Worm (Caenorhabditis elegans) whole organism, late embryonic: ENCODE measurements around the gene F13D11.3.

ENCODE experiments used
- C08G9.2 ChIP-seq: sonication (generic microtip); optimal IDR thresholded peaks from 2 replicates; lab custom pipeline; 2016; ENCODE audit warnings: mild to moderate bottlenecking, missing genetic modification characterization, moderate library complexity, missing compliant biosample characterization
- C38D4.7 ChIP-seq: fragments of 200-800 bp; sonication (Bioruptor generic); optimal IDR thresholded peaks from 2 replicates; lab custom pipeline; 2018; ENCODE audit warnings: mild to moderate bottlenecking, missing genetic modification characterization, moderate library complexity, missing compliant biosample characterization
- K02D7.2 ChIP-seq: sonication (generic microtip); optimal IDR thresholded peaks from 2 replicates; lab custom pipeline; 2017; ENCODE audit warnings: mild to moderate bottlenecking, missing genetic modification characterization, missing compliant biosample characterization
- K09A11.1 ChIP-seq: sonication (generic microtip); optimal IDR thresholded peaks from 2 replicates; lab custom pipeline; 2017; ENCODE audit warnings: antibody characterized with exemption, mild to moderate bottlenecking, missing genetic modification characterization, missing compliant biosample characterization; ENCODE audit not compliant: insufficient read depth
- Y22D7AL.16 ChIP-seq: sonication (generic microtip); optimal IDR thresholded peaks from 2 replicates; lab custom pipeline; 2016; ENCODE audit warnings: missing genetic modification characterization, missing compliant biosample characterization
- ahr-1 ChIP-seq: sonication (generic microtip); optimal IDR thresholded peaks from 2 replicates; lab custom pipeline; 2016; ENCODE audit warnings: missing genetic modification characterization, missing compliant biosample characterization
- ceh-18 ChIP-seq: sonication (generic microtip); optimal IDR thresholded peaks from 2 replicates; lab custom pipeline; 2016; ENCODE audit warnings: missing genetic modification characterization, missing compliant biosample characterization
- ceh-19 ChIP-seq: fragments of 200-800 bp; sonication (Bioruptor generic); optimal IDR thresholded peaks from 2 replicates; lab custom pipeline; 2018; ENCODE audit warnings: mild to moderate bottlenecking, missing genetic modification characterization, missing compliant biosample characterization
- ceh-22 ChIP-seq: sonication (generic microtip); optimal IDR thresholded peaks from 2 replicates; lab custom pipeline; 2017; ENCODE audit warnings: missing biosample characterization, missing genetic modification characterization
- ceh-31 ChIP-seq: sonication (generic microtip); optimal IDR thresholded peaks from 2 replicates; lab custom pipeline; 2016; ENCODE audit warnings: missing genetic modification characterization, missing compliant biosample characterization
- ceh-34 ChIP-seq: sonication (generic microtip); optimal IDR thresholded peaks from 2 replicates; lab custom pipeline; 2016; ENCODE audit warnings: mild to moderate bottlenecking, missing genetic modification characterization, missing compliant biosample characterization
- ceh-45 ChIP-seq: fragments of 200-800 bp; sonication (Bioruptor generic); IDR thresholded peaks from 2 replicates; pipeline ENCODE4 v1.3.6; 2022; ENCODE audit warnings: missing genetic modification reagents, missing genetic modification characterization, missing compliant biosample characterization
- ceh-6 ChIP-seq: fragments of 200-800 bp; sonication (Bioruptor generic); optimal IDR thresholded peaks from 2 replicates; lab custom pipeline; 2018; ENCODE audit warnings: mild to moderate bottlenecking, missing genetic modification characterization, missing compliant biosample characterization
- ceh-9 ChIP-seq: sonication (generic microtip); optimal IDR thresholded peaks from 2 replicates; lab custom pipeline; 2016; ENCODE audit warnings: mild to moderate bottlenecking, missing genetic modification characterization, inconsistent platforms, missing compliant biosample characterization
- dmd-4 ChIP-seq: sonication (generic microtip); optimal IDR thresholded peaks from 2 replicates; lab custom pipeline; 2016; ENCODE audit warnings: borderline replicate concordance, missing genetic modification characterization, missing compliant biosample characterization
- elt-2 ChIP-seq: sonication (generic microtip); optimal IDR thresholded peaks from 2 replicates; lab custom pipeline; 2016; ENCODE audit warnings: missing genetic modification reagents, missing genetic modification characterization, missing compliant biosample characterization
- elt-4 ChIP-seq: sonication (generic microtip); optimal IDR thresholded peaks from 2 replicates; lab custom pipeline; 2016; ENCODE audit warnings: missing genetic modification characterization, missing compliant biosample characterization
- eyg-1 ChIP-seq: sonication (generic microtip); optimal IDR thresholded peaks from 2 replicates; lab custom pipeline; 2016; ENCODE audit warnings: missing genotype, missing genetic modification characterization, missing compliant biosample characterization
- fkh-10 ChIP-seq: fragments of 150-350 bp; optimal IDR thresholded peaks from 2 replicates; lab custom pipeline; 2014; ENCODE audit warnings: missing biosample characterization, missing genetic modification reagents, missing genetic modification characterization
- gmeb-2 ChIP-seq: sonication (generic microtip); optimal IDR thresholded peaks from 2 replicates; lab custom pipeline; 2016; ENCODE audit warnings: missing genetic modification characterization, inconsistent platforms, missing compliant biosample characterization
- hlh-8 ChIP-seq: sonication (generic microtip); optimal IDR thresholded peaks from 2 replicates; lab custom pipeline; 2016; ENCODE audit warnings: missing genotype, missing genetic modification characterization, missing compliant biosample characterization
- lin-11 ChIP-seq: fragments of 200-800 bp; sonication (Bioruptor generic); optimal IDR thresholded peaks from 2 replicates; lab custom pipeline; 2018; ENCODE audit warnings: mild to moderate bottlenecking, missing genetic modification characterization, missing compliant biosample characterization
- madf-2 ChIP-seq: sonication (generic microtip); optimal IDR thresholded peaks from 2 replicates; lab custom pipeline; 2017; ENCODE audit warnings: missing genetic modification characterization, missing compliant biosample characterization
- nfya-1 ChIP-seq: sonication (generic microtip); optimal IDR thresholded peaks from 2 replicates; lab custom pipeline; 2017; ENCODE audit warnings: missing genetic modification characterization, mild to moderate bottlenecking, missing compliant biosample characterization, antibody characterized with exemption, moderate library complexity
- nhr-11 ChIP-seq: fragments of 150-350 bp; optimal IDR thresholded peaks from 2 replicates; lab custom pipeline; 2014; ENCODE audit warnings: missing biosample characterization, missing genetic modification characterization
- nhr-232 ChIP-seq: sonication (generic microtip); optimal IDR thresholded peaks from 2 replicates; lab custom pipeline; 2016; ENCODE audit warnings: missing genetic modification characterization, missing compliant biosample characterization
- npax-4 ChIP-seq: sonication (generic microtip); optimal IDR thresholded peaks from 2 replicates; lab custom pipeline; 2016; ENCODE audit warnings: missing genetic modification characterization, missing compliant biosample characterization
- odd-2 ChIP-seq: sonication (generic microtip); optimal IDR thresholded peaks from 2 replicates; lab custom pipeline; 2017; ENCODE audit warnings: antibody characterized with exemption, mild to moderate bottlenecking, missing genetic modification characterization, missing compliant biosample characterization
- pag-3 ChIP-seq: sonication (generic microtip); optimal IDR thresholded peaks from 2 replicates; lab custom pipeline; 2016; ENCODE audit warnings: missing compliant biosample characterization, missing genetic modification characterization, borderline replicate concordance
- pat-9 ChIP-seq: fragments of 200-800 bp; sonication (Bioruptor generic); optimal IDR thresholded peaks from 2 replicates; lab custom pipeline; 2018; ENCODE audit warnings: mild to moderate bottlenecking, missing genetic modification characterization, moderate library complexity, missing compliant biosample characterization
- pax-1 ChIP-seq: fragments of 150-350 bp; optimal IDR thresholded peaks from 2 replicates; lab custom pipeline; 2014; ENCODE audit warnings: missing biosample characterization, missing genetic modification characterization
- ref-2 ChIP-seq: sonication (generic microtip); optimal IDR thresholded peaks from 2 replicates; lab custom pipeline; 2016; ENCODE audit warnings: missing genetic modification characterization, missing compliant biosample characterization
- sdc-2 ChIP-seq: sonication (generic microtip); optimal IDR thresholded peaks from 2 replicates; lab custom pipeline; 2016; ENCODE audit warnings: missing genotype, missing genetic modification characterization, missing compliant biosample characterization
- sox-2 ChIP-seq: fragments of 200-800 bp; sonication (Bioruptor generic); IDR thresholded peaks from 2 replicates; pipeline ENCODE4 v1.3.6; 2022; ENCODE audit warnings: missing genetic modification reagents, missing genetic modification characterization, missing compliant biosample characterization
- sox-4 ChIP-seq: sonication (generic microtip); optimal IDR thresholded peaks from 2 replicates; lab custom pipeline; 2017; ENCODE audit warnings: mild to moderate bottlenecking, missing genetic modification characterization, inconsistent platforms, missing compliant biosample characterization
- tbx-2 ChIP-seq: sonication (generic microtip); optimal IDR thresholded peaks from 2 replicates; lab custom pipeline; 2016; ENCODE audit warnings: missing genetic modification characterization, missing compliant biosample characterization
- tbx-7 ChIP-seq: sonication (generic microtip); optimal IDR thresholded peaks from 2 replicates; lab custom pipeline; 2016; ENCODE audit warnings: missing genotype, missing genetic modification characterization, missing compliant biosample characterization
- ttx-3 ChIP-seq: sonication (generic microtip); optimal IDR thresholded peaks from 2 replicates; lab custom pipeline; 2016; ENCODE audit warnings: missing genetic modification reagents, missing genetic modification characterization, missing compliant biosample characterization
- unc-3 ChIP-seq, 2 experiments: fragments of 200-800 bp in 1 of 2; sonication (Bioruptor generic) in 1 of 2; sonication (generic microtip) in 1 of 2; conservative IDR thresholded peaks in 1 of 2; optimal IDR thresholded peaks in 1 of 2; 2 replicates each; pipeline versions ENCODE4 v1.3.6 to Lab custom; 2016 to 2022; ENCODE audit warnings: missing compliant biosample characterization in 2 of 2, missing genetic modification characterization in 2 of 2, missing genetic modification reagents in 1 of 2
- unc-42 ChIP-seq: sonication (generic microtip); optimal IDR thresholded peaks from 2 replicates; lab custom pipeline; 2016; ENCODE audit warnings: missing genotype, missing genetic modification characterization, missing compliant biosample characterization
- unc-55 ChIP-seq: sonication (generic microtip); optimal IDR thresholded peaks from 2 replicates; lab custom pipeline; 2017; ENCODE audit warnings: missing biosample characterization, missing genetic modification reagents, missing genetic modification characterization
- unc-86 ChIP-seq: sonication (generic microtip); optimal IDR thresholded peaks from 2 replicates; lab custom pipeline; 2016; ENCODE audit warnings: missing genetic modification characterization, missing compliant biosample characterization
- zip-5 ChIP-seq: sonication (generic microtip); optimal IDR thresholded peaks from 2 replicates; lab custom pipeline; 2016; ENCODE audit warnings: missing genetic modification characterization, missing compliant biosample characterization

Gene F13D11.3

DNA sequence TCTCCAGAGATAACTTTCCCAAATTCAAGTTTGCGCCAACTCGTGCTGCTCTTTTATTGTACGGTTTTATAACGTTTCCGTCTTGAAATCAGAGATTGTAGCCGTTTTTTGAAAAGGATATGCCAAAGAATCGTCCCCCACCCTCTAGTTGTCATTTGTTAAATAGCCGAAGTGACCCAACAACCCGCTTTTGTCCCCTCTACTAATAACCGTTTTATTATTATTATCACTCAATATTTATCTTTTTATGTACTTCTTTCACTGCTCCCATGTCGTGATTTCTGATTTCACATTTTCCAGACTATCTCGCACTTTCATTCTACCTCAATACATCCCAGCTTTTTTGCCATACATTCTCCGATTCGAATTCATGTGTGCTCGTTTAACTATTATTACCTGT lies 21.3 kb upstream of the F13D11.3 start:
- TF ChIP-seq ceh-31 (tag; lab: Kevin White, UChicago) = no peak
- TF ChIP-seq elt-2 (tag; lab: Kevin White, UChicago) = peak; percentile 2

DNA sequence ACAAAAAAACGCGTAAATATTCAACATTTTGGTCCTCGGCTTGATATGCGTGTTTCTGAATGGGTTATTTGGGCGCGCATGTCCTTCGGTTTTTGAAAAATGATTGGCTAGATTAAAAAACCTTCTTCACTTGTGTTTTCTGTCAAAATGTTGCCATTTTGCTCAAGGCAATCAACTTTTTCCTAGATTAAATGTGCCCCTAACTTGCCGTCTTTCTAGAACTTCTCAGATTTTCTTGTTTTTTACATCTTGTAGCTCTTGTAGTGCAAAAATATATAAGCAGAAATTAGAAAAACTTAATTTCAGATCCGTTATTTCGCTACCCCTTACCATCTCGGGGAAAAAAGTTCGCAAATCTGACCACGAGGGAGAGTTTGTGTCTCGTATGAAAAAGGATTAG lies 16.1 kb upstream of the F13D11.3 start, which contains the start of gene hbl-1:
TSS of gene hbl-1 (plus strand) at position 301 of the 400 bp plus-strand sequence.
- no peak for TF ChIP-seq ttx-3 (tag; lab: Kevin White, UChicago)
- TF ChIP-seq nhr-232 (tag; lab: Kevin White, UChicago) = no peak
- TF ChIP-seq fkh-10 (GFP tag; lab: Kevin White, UChicago) = no peak
- no peak for TF ChIP-seq pat-9
- no peak for TF ChIP-seq eyg-1
- TF ChIP-seq sox-4 (tag; lab: Kevin White, UChicago) = no peak
- no peak for TF ChIP-seq C38D4.7 (GFP tag; lab: Kevin White, UChicago)
- no peak for TF ChIP-seq gmeb-2 (tag; lab: Kevin White, UChicago)
- no peak for TF ChIP-seq C08G9.2
- TF ChIP-seq elt-4 = no peak
- no peak for TF ChIP-seq lin-11 (tag; lab: Kevin White, UChicago)
- no peak for TF ChIP-seq ceh-6 (GFP tag; lab: Kevin White, UChicago)
- TF ChIP-seq hlh-8 (tag; lab: Kevin White, UChicago) = no peak
- no peak for TF ChIP-seq madf-2 (tag; lab: Kevin White, UChicago)
- TF ChIP-seq ceh-45 (GFP tag; lab: Robert Waterston, UW) = no peak

DNA sequence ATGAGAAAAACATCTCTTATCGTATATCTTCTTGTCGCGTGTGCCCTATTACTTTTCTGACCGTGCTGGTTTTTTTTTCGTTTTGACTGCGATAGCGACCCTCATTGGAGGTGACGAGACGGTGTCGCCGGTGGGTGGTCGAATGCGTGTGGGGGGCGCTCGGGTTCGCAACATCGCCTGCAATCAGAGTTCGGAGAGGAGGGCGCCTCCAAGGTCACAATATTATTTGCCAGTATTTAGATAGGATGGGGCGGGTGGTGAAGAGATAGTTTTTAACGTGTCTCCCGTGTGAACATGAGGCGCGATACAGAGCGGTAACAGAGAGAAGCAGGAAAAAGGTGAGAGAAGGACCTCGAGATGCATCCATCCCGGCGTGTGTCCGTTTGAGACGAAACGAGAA lies 15.2 kb upstream of the F13D11.3 start:
- TF ChIP-seq ceh-6 (GFP tag; lab: Kevin White, UChicago) = peak; percentile 43
- TF ChIP-seq ceh-31 (tag; lab: Kevin White, UChicago) = peak; percentile 22
- TF ChIP-seq sdc-2 (tag; lab: Kevin White, UChicago) = peak; percentile 11
- peak; percentile 32 for TF ChIP-seq K02D7.2
- no peak for TF ChIP-seq pat-9
- no peak for TF ChIP-seq ceh-34 (tag; lab: Kevin White, UChicago)
- no peak for TF ChIP-seq tbx-2

DNA sequence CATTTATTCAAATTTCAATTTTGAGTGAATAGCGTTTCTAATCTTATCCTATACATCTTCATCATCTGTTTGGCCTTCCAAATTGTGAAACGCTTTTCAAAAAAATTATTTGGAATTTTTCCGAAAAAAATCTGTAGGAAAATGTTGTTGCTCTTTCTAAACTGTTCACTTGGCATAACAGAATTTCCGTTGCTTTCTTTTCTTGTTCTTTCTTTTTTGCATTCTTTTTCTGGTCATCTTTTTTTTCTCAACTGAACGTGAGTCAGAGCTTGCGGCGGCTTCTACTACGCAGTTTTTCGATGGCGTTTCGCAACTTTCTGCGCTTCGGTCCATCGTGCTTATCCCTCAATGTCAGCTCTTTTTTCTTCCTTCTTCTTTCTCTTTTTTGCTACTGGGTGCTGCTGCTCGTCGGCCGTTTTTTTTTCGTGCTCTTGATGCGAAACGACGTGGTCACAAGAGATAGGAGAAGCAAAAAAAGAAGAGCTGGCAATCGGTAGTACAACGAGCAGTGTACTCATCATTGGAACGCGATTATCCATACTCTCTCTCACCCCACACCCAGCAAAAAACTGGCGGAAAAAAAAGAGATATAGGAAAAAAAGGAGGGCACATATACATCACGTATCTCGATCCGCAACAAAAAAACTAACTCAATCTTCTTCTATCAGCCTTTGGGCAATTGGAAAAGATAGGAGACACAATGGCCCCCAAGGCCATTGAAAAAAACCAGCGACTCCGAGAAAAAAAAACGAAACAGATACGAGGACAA lies 14.2 kb upstream of the F13D11.3 start:
- TF ChIP-seq ceh-18 (tag; lab: Kevin White, UChicago) (peak; percentile 57), ceh-19 (GFP tag; lab: Kevin White, UChicago) (no peak), unc-42 (tag; lab: Kevin White, UChicago) (peak; percentile 39), dmd-4 (tag; lab: Kevin White, UChicago) (peak; percentile 46)

DNA sequence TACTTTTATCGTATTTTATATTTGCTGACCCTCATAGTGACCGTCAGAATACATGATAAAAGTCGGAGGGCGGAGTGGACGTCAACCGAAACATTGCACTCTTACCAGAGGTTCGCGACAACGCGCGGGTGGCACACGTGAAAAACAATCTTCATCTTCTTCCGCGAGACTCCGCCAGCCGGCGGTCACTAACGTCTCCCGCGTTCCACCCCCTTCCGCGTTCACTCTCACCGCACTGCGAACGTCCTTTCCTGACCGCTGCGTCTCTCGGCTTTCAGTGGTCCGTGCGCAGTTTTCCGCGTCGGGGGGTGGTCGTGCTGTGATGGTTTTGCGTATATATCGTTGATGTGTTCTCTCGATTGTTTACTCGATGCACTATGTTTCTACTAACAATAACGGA lies 12.5 kb upstream of the F13D11.3 start:
- TF ChIP-seq pag-3 = no peak
- no peak for TF ChIP-seq tbx-7 (tag; lab: Kevin White, UChicago)
- TF ChIP-seq madf-2 (tag; lab: Kevin White, UChicago) = no peak
- TF ChIP-seq nhr-11 (tag; lab: Kevin White, UChicago) = no peak
- no peak for TF ChIP-seq ahr-1
- TF ChIP-seq unc-3 (GFP tag; conservative IDR thresholded peaks at IDR 0.05; lab: Robert Waterston, UW) = no peak
- TF ChIP-seq unc-3 (tag; optimal IDR thresholded peaks at IDR 0.05; lab: Kevin White, UChicago) = no peak
- TF ChIP-seq K09A11.1 (tag; lab: Kevin White, UChicago) = no peak
- TF ChIP-seq pax-1 (tag; lab: Kevin White, UChicago) = no peak
- TF ChIP-seq nfya-1 (tag; lab: Kevin White, UChicago) = peak; percentile 60
- TF ChIP-seq sox-2 = no peak
- no peak for TF ChIP-seq ttx-3 (tag; lab: Kevin White, UChicago)
- TF ChIP-seq unc-86 (tag; lab: Kevin White, UChicago) = peak; percentile 49
- no peak for TF ChIP-seq odd-2 (tag; lab: Kevin White, UChicago)
- no peak for TF ChIP-seq zip-5 (tag; lab: Kevin White, UChicago)
- peak; percentile 51 for TF ChIP-seq ceh-31 (tag; lab: Kevin White, UChicago)
- no peak for TF ChIP-seq ceh-22
- TF ChIP-seq npax-4 (tag; lab: Kevin White, UChicago) = no peak
- peak; percentile 70 for TF ChIP-seq unc-55 (GFP tag; lab: Kevin White, UChicago)
- no peak for TF ChIP-seq ceh-45 (GFP tag; lab: Robert Waterston, UW)
- peak; percentile 59 for TF ChIP-seq ceh-19 (GFP tag; lab: Kevin White, UChicago)
- no peak for TF ChIP-seq ceh-9
- no peak for TF ChIP-seq Y22D7AL.16
- TF ChIP-seq ref-2 = peak; percentile 61
